Worm (Caenorhabditis elegans) whole organism, L1 larva: Measurements from ENCODE around the gene bas-1.

ENCODE experiments used
- C04F5.9 ChIP-seq: sonication (generic microtip); optimal IDR thresholded peaks from 2 replicates; lab custom pipeline; 2016; ENCODE audit warnings: missing genetic modification characterization, missing compliant biosample characterization
- C16A3.4 ChIP-seq: fragments of 150-350 bp; optimal IDR thresholded peaks from 2 replicates; lab custom pipeline; 2014; ENCODE audit warnings: missing biosample characterization, missing genetic modification characterization
- C34B4.2 ChIP-seq: sonication (generic microtip); optimal IDR thresholded peaks from 2 replicates; lab custom pipeline; 2017; ENCODE audit warnings: mild to moderate bottlenecking, missing genetic modification characterization, missing compliant biosample characterization
- F16B12.6 ChIP-seq: fragments of 150-350 bp; optimal IDR thresholded peaks from 2 replicates; lab custom pipeline; 2014; ENCODE audit warnings: missing biosample characterization, missing genetic modification characterization
- aly-2 ChIP-seq: fragments of 150-350 bp; optimal IDR thresholded peaks from 2 replicates; lab custom pipeline; 2014; ENCODE audit warnings: missing biosample characterization, missing genetic modification characterization
- ama-1 ChIP-seq: fragments of 150-350 bp; optimal IDR thresholded peaks from 2 replicates; lab custom pipeline; 2014
- blmp-1 ChIP-seq: fragments of 150-350 bp; optimal IDR thresholded peaks from 2 replicates; lab custom pipeline; 2014; ENCODE audit warnings: missing biosample characterization, missing genetic modification characterization
- ceh-8 ChIP-seq: fragments of 200-800 bp; sonication (Bioruptor generic); optimal IDR thresholded peaks from 2 replicates; lab custom pipeline; 2018; ENCODE audit warnings: mild to moderate bottlenecking, missing genetic modification characterization, moderate library complexity, missing compliant biosample characterization
- ceh-82 ChIP-seq, 3 experiments: fragments of 150-350 bp in 1 of 3; sonication (generic microtip) in 2 of 3; optimal IDR thresholded peaks; 2 replicates each; lab custom pipeline; 2014 to 2017; ENCODE audit warnings: missing biosample characterization in 3 of 3, missing genetic modification characterization in 3 of 3
- ceh-88 ChIP-seq: fragments of 200-800 bp; sonication (Bioruptor generic); IDR thresholded peaks from 2 replicates; pipeline ENCODE4 v1.3.6; 2022; ENCODE audit warnings: missing genetic modification characterization, missing compliant biosample characterization
- dpl-1 ChIP-seq, 3 experiments: fragments of 150-350 bp in 2 of 3; sonication (generic microtip) in 1 of 3; optimal IDR thresholded peaks; 2 replicates each; lab custom pipeline; 2014 to 2017; ENCODE audit warnings: missing biosample characterization in 3 of 3, missing genetic modification characterization in 3 of 3, missing genetic modification reagents in 3 of 3
- efl-1 ChIP-seq, 4 experiments: fragments of 150-350 bp; optimal IDR thresholded peaks in 3 of 4; peaks in 1 of 4; 1 replicate in 1 of 4; 2 replicates in 3 of 4; lab custom pipeline; 2014; ENCODE audit warnings: missing biosample characterization in 2 of 4, missing genetic modification characterization in 2 of 4, missing genetic modification reagents in 2 of 4
- egl-13 ChIP-seq: sonication (generic microtip); optimal IDR thresholded peaks from 2 replicates; lab custom pipeline; 2016; ENCODE audit warnings: missing genotype, missing genetic modification reagents, missing genetic modification characterization, missing compliant biosample characterization
- elt-3 ChIP-seq, 6 experiments: fragments of 150-350 bp in 1 of 6; sonication (generic microtip); optimal IDR thresholded peaks; 2 replicates each; lab custom pipeline; 2017 to 2018; ENCODE audit warnings: missing biosample characterization in 6 of 6, missing genetic modification characterization in 6 of 6, inconsistent platforms in 1 of 6
- ets-5 ChIP-seq: fragments of 200-800 bp; sonication (Bioruptor generic); IDR thresholded peaks from 2 replicates; pipeline ENCODE4 v1.3.6; 2022; ENCODE audit warnings: missing genetic modification characterization, missing compliant biosample characterization
- fkh-8 ChIP-seq: sonication (generic microtip); optimal IDR thresholded peaks from 2 replicates; lab custom pipeline; 2016; ENCODE audit warnings: mild to moderate bottlenecking, missing genetic modification characterization, missing compliant biosample characterization
- fos-1 ChIP-seq: fragments of 150-350 bp; optimal IDR thresholded peaks from 2 replicates; lab custom pipeline; 2014; ENCODE audit warnings: missing biosample characterization, missing genetic modification characterization
- grh-1 ChIP-seq: fragments of 200-800 bp; sonication (Bioruptor generic); IDR thresholded peaks from 2 replicates; pipeline ENCODE4 v1.3.6; 2022; ENCODE audit warnings: missing genetic modification reagents, missing genetic modification characterization, missing compliant biosample characterization
- hlh-4 ChIP-seq: sonication (generic microtip); optimal IDR thresholded peaks from 2 replicates; lab custom pipeline; 2016; ENCODE audit warnings: mild to moderate bottlenecking, missing genetic modification characterization, missing compliant biosample characterization
- jun-1 ChIP-seq: fragments of 150-350 bp; optimal IDR thresholded peaks from 2 replicates; lab custom pipeline; 2014; ENCODE audit warnings: missing biosample characterization, missing genetic modification reagents, missing genetic modification characterization
- lin-13 ChIP-seq: fragments of 150-350 bp; optimal IDR thresholded peaks from 2 replicates; lab custom pipeline; 2014; ENCODE audit warnings: missing biosample characterization, missing genetic modification reagents, missing genetic modification characterization
- lin-14 ChIP-seq: fragments of 200-800 bp; sonication (Bioruptor generic); optimal IDR thresholded peaks from 2 replicates; lab custom pipeline; 2018; ENCODE audit warnings: mild to moderate bottlenecking, missing genetic modification characterization, moderate library complexity, missing compliant biosample characterization
- lin-15B ChIP-seq: fragments of 150-350 bp; sonication (generic microtip); optimal IDR thresholded peaks from 3 replicates; lab custom pipeline; 2014; ENCODE audit warnings: missing biosample characterization, missing genetic modification characterization
- lin-35 ChIP-seq, 2 experiments: fragments of 150-350 bp; optimal IDR thresholded peaks; 2 replicates each; lab custom pipeline; 2014; ENCODE audit warnings: missing biosample characterization in 2 of 2, missing genetic modification characterization in 2 of 2, missing genetic modification reagents in 2 of 2
- lin-39 ChIP-seq: fragments of 150-350 bp; optimal IDR thresholded peaks from 2 replicates; lab custom pipeline; 2014; ENCODE audit warnings: missing biosample characterization, missing genetic modification reagents, missing genetic modification characterization
- lsy-2 ChIP-seq, 2 experiments: fragments of 150-350 bp; optimal IDR thresholded peaks; 2 replicates each; lab custom pipeline; 2014; ENCODE audit warnings: missing biosample characterization in 2 of 2, missing genetic modification characterization in 2 of 2
- nhr-12 ChIP-seq: sonication (generic microtip); optimal IDR thresholded peaks from 2 replicates; lab custom pipeline; 2017; ENCODE audit warnings: missing biosample characterization, missing genetic modification characterization
- nhr-20 ChIP-seq: sonication (generic microtip); optimal IDR thresholded peaks from 2 replicates; lab custom pipeline; 2016; ENCODE audit warnings: mild to moderate bottlenecking, missing genetic modification characterization, missing compliant biosample characterization
- nhr-237 ChIP-seq: fragments of 150-350 bp; optimal IDR thresholded peaks from 2 replicates; lab custom pipeline; 2014; ENCODE audit warnings: missing biosample characterization, missing genetic modification characterization
- nhr-47 ChIP-seq: sonication (generic microtip); optimal IDR thresholded peaks from 2 replicates; lab custom pipeline; 2016; ENCODE audit warnings: mild to moderate bottlenecking, missing genetic modification characterization, moderate library complexity, missing compliant biosample characterization
- nhr-84 ChIP-seq: sonication (generic microtip); optimal IDR thresholded peaks from 2 replicates; lab custom pipeline; 2017; ENCODE audit warnings: missing biosample characterization, missing genetic modification characterization
- nhr-85 ChIP-seq: sonication (generic microtip); peaks from one replicate; lab custom pipeline; 2016; ENCODE audit warnings: missing genetic modification characterization, inconsistent platforms, missing compliant biosample characterization
- nhr-90 ChIP-seq: sonication (generic microtip); optimal IDR thresholded peaks from 2 replicates; lab custom pipeline; 2016; ENCODE audit warnings: mild to moderate bottlenecking, missing genetic modification characterization, missing compliant biosample characterization; ENCODE audit not compliant: poor library complexity
- pag-3 ChIP-seq: sonication (generic microtip); optimal IDR thresholded peaks from 2 replicates; lab custom pipeline; 2017; ENCODE audit warnings: missing genetic modification characterization, mild to moderate bottlenecking, missing compliant biosample characterization, antibody characterized with exemption, borderline replicate concordance; ENCODE audit not compliant: insufficient read depth
- pax-3 ChIP-seq: fragments of 200-800 bp; sonication (Bioruptor generic); optimal IDR thresholded peaks from 2 replicates; lab custom pipeline; 2018; ENCODE audit warnings: mild to moderate bottlenecking, missing genetic modification characterization, moderate library complexity, missing compliant biosample characterization
- rnt-1 ChIP-seq: sonication (generic microtip); optimal IDR thresholded peaks from 2 replicates; lab custom pipeline; 2016; ENCODE audit warnings: mild to moderate bottlenecking, missing genetic modification characterization, moderate library complexity, missing compliant biosample characterization
- skn-1 ChIP-seq: fragments of 150-350 bp; optimal IDR thresholded peaks from 2 replicates; lab custom pipeline; 2014; ENCODE audit warnings: missing biosample characterization, missing genetic modification characterization
- snpc-4 ChIP-seq: fragments of 150-350 bp; optimal IDR thresholded peaks from 2 replicates; lab custom pipeline; 2014; ENCODE audit warnings: missing biosample characterization, missing genetic modification characterization
- snu-23 ChIP-seq: sonication (generic microtip); optimal IDR thresholded peaks from 2 replicates; lab custom pipeline; 2016; ENCODE audit warnings: missing genetic modification characterization, missing compliant biosample characterization
- sox-4 ChIP-seq: sonication (generic microtip); optimal IDR thresholded peaks from 2 replicates; lab custom pipeline; 2016; ENCODE audit warnings: missing genetic modification characterization, missing compliant biosample characterization
- swsn-7 ChIP-seq: sonication (generic microtip); optimal IDR thresholded peaks from 2 replicates; lab custom pipeline; 2016; ENCODE audit warnings: missing genetic modification characterization, missing compliant biosample characterization
- tbx-2 ChIP-seq: sonication (generic microtip); optimal IDR thresholded peaks from 2 replicates; lab custom pipeline; 2016; ENCODE audit warnings: missing genetic modification characterization, missing compliant biosample characterization
- tlp-1 ChIP-seq: fragments of 150-350 bp; optimal IDR thresholded peaks from 2 replicates; lab custom pipeline; 2014; ENCODE audit warnings: missing biosample characterization, missing genetic modification characterization
- unc-130 ChIP-seq: fragments of 150-350 bp; optimal IDR thresholded peaks from 2 replicates; lab custom pipeline; 2017; ENCODE audit warnings: missing biosample characterization, missing genetic modification characterization, inconsistent platforms
- unc-86 ChIP-seq: sonication (generic microtip); optimal IDR thresholded peaks from 2 replicates; lab custom pipeline; 2016; ENCODE audit warnings: missing genetic modification characterization, missing compliant biosample characterization
- unc-98 ChIP-seq: fragments of 200-800 bp; sonication (Bioruptor generic); IDR thresholded peaks from 2 replicates; pipeline ENCODE4 v1.3.6; 2022; ENCODE audit warnings: missing genetic modification characterization, missing compliant biosample characterization
- vab-15 ChIP-seq: sonication (generic microtip); optimal IDR thresholded peaks from 2 replicates; lab custom pipeline; 2017; ENCODE audit warnings: missing genotype, mild to moderate bottlenecking, missing genetic modification characterization, missing compliant biosample characterization
- xbp-1 ChIP-seq: sonication (generic microtip); optimal IDR thresholded peaks from 2 replicates; lab custom pipeline; 2016; ENCODE audit warnings: missing genetic modification characterization, missing compliant biosample characterization
- zag-1 ChIP-seq: fragments of 150-350 bp; optimal IDR thresholded peaks from 2 replicates; lab custom pipeline; 2014; ENCODE audit warnings: missing biosample characterization, missing genetic modification characterization
- zip-4 ChIP-seq: fragments of 200-800 bp; sonication (Bioruptor generic); optimal IDR thresholded peaks from 2 replicates; lab custom pipeline; 2018; ENCODE audit warnings: mild to moderate bottlenecking, missing genetic modification characterization, moderate library complexity, missing compliant biosample characterization
- ztf-11 ChIP-seq, 2 experiments: sonication (generic microtip); optimal IDR thresholded peaks; 2 replicates each; lab custom pipeline; 2016 to 2017; ENCODE audit warnings: missing genetic modification characterization in 2 of 2, missing biosample characterization in 1 of 2, missing compliant biosample characterization in 1 of 2

The bas-1 gene

DNA sequence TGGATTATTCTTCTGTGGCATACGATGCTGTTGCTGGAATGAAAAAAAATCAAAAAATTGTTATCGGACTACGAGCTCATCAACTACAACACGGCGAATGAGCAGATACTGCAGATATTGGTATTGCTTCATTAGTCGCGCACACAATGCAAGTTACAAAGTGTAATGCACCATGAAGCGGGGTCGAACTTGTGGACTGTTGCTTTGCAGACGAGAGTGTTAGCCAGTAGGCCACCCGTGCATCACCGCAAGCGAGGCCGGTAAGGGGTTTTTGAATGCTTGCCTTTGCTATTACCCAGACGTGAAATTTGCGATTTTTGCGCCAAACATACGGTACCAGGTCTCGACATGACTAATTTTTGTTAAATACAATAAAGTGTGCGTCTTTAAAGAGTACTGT is 10.1 kb upstream of the bas-1 start (continued):
- TF ChIP-seq pag-3 (tag; lab: Kevin White, UChicago) (no peak), rnt-1 (peak; percentile 88), zag-1 (tag; lab: Kevin White, UChicago) (no peak), ceh-8 (peak; percentile 43), C34B4.2 (no peak), skn-1 (tag; lab: Kevin White, UChicago) (peak; percentile 58), nhr-12 (no peak), elt-3 (tag; optimal IDR thresholded peaks at IDR 0.05; lab: Kevin White, UChicago) (peak in 2 of 6 experiments; percentile 24 to 58), ama-1 (peak; percentile 6), hlh-4 (tag; lab: Kevin White, UChicago) (no peak), pax-3 (no peak), ceh-88 (GFP tag; lab: Robert Waterston, UW) (peak; percentile 39; the same call in 1 of the 2 replicates), C16A3.4 (peak; percentile 73), lin-15B (tag; lab: Kevin White, UChicago) (peak; percentile 34), lin-14 (peak; percentile 66), aly-2 (tag; lab: Kevin White, UChicago) (peak; percentile 58), nhr-85 (tag; lab: Kevin White, UChicago) (peak; percentile 74), nhr-237 (tag; lab: Kevin White, UChicago) (no peak), tlp-1 (tag; lab: Kevin White, UChicago) (no peak), grh-1 (GFP tag; lab: Robert Waterston, UW) (peak; percentile 33; the same call in 1 of the 2 replicates), fos-1 (peak; percentile 16), F16B12.6 (tag; lab: Kevin White, UChicago) (peak; percentile 15), nhr-20 (tag; lab: Kevin White, UChicago) (peak; percentile 82), jun-1 (peak; percentile 72), tbx-2 (peak; percentile 69), snpc-4 (tag; lab: Kevin White, UChicago) (peak; percentile 54), egl-13 (no peak), vab-15 (tag; lab: Kevin White, UChicago) (no peak), nhr-84 (tag; lab: Kevin White, UChicago) (no peak), lin-39 (tag; lab: Kevin White, UChicago) (peak; percentile 12), unc-86 (tag; lab: Kevin White, UChicago) (no peak), zip-4 (GFP tag; lab: Kevin White, UChicago) (peak; percentile 17)
- TF ChIP-seq, all 84 proteins: peak for 50

DNA sequence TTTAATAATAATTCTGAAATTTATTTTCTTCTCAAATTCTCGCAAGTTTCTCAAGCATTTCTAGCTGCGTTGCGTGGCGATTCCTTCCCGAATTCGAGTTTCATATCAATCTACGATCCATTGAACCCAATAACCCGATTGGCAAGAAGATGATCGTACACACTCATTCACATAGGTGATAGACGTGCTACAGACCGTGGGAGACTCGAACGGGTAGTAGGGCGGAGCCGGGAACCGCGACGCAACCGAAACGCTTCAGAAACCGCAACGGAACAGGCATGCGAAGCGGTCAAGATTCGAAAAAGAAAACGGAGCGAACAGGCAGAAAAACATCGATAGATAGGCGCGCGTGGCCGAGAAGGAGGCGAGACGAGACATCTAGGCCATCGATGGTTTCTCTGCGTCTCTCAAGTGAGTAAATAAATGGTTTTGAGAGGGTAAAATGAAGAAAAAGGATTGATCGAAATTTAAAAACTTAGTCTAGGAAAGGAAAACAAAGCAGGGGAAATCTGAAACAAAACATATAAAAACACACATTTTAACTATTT is 8.6 kb upstream of the bas-1 start, which contains the start of gene madf-11:
TSS of gene madf-11 (minus strand) at position 51 of the 548 bp plus-strand sequence.
- peak; percentile 36 for TF ChIP-seq pax-3
- TF ChIP-seq dpl-1 (GFP tag; optimal IDR thresholded peaks at IDR 0.05; lab: Kevin White, UChicago) = peak; percentile 48 to 76 (median 75)
- TF ChIP-seq swsn-7 (tag; lab: Kevin White, UChicago) = peak; percentile 53
- no peak for TF ChIP-seq sox-4 (tag; lab: Kevin White, UChicago)
- TF ChIP-seq grh-1 (GFP tag; lab: Robert Waterston, UW) = no peak
- peak in 1 of 2 experiments; percentile 69 for TF ChIP-seq ztf-11 (tag; optimal IDR thresholded peaks at IDR 0.05; lab: Kevin White, UChicago)
- TF ChIP-seq xbp-1 (tag; lab: Kevin White, UChicago) = peak; percentile 58
- TF ChIP-seq lsy-2 (tag; optimal IDR thresholded peaks at IDR 0.05; lab: Kevin White, UChicago) = peak; percentile 66 to 83
- peak; percentile 75 for TF ChIP-seq blmp-1
- no peak for TF ChIP-seq hlh-4 (tag; lab: Kevin White, UChicago)
- TF ChIP-seq nhr-20 (tag; lab: Kevin White, UChicago) = peak; percentile 59
- peak; percentile 70 to 83 for TF ChIP-seq lin-35 (GFP tag; optimal IDR thresholded peaks at IDR 0.05; lab: Kevin White, UChicago)
- peak in 1 of 6 experiments; percentile 33 for TF ChIP-seq elt-3 (tag; optimal IDR thresholded peaks at IDR 0.05; lab: Kevin White, UChicago)
- TF ChIP-seq unc-98 = no peak
- TF ChIP-seq ets-5 (GFP tag; lab: Robert Waterston, UW) = no peak
- TF ChIP-seq lin-13 (GFP tag; lab: Kevin White, UChicago) = peak; percentile 62
- TF ChIP-seq C04F5.9 (tag; lab: Kevin White, UChicago) = peak; percentile 29
- TF ChIP-seq nhr-47 (tag; lab: Kevin White, UChicago) = peak; percentile 71
- TF ChIP-seq unc-86 (tag; lab: Kevin White, UChicago) = peak; percentile 41
- TF ChIP-seq nhr-90 = peak; percentile 49
- peak; percentile 77 to 88 for TF ChIP-seq efl-1 (optimal IDR thresholded peaks at IDR 0.05; lab: Kevin White, UChicago)
- TF ChIP-seq efl-1 (GFP tag; optimal IDR thresholded peaks at IDR 0.05 in 1 of 2; lab: Kevin White, UChicago) = peak; percentile 74 to 97
- TF ChIP-seq unc-130 (tag; lab: Kevin White, UChicago) = peak; percentile 68
- no peak for TF ChIP-seq fos-1
- TF ChIP-seq fkh-8 (tag; lab: Kevin White, UChicago) = peak; percentile 66
- TF ChIP-seq nhr-85 (tag; lab: Kevin White, UChicago) = peak; percentile 83
- TF ChIP-seq snu-23 (GFP tag; lab: Kevin White, UChicago) = peak; percentile 75
- peak in 2 of 3 experiments; percentile 23 to 78 for TF ChIP-seq ceh-82 (tag; optimal IDR thresholded peaks at IDR 0.05; lab: Kevin White, UChicago)
